Fruit fly (Drosophila melanogaster): ENCODE results near the gene CG32579.

- TF ChIP-seq usp (GFP tag; optimal IDR thresholded peaks at IDR 0.05) (no peak), pan (optimal IDR thresholded peaks at IDR 0.05) (no peak), psq (optimal IDR thresholded peaks at IDR 0.05) (no peak)
These were observed 2.7 kb upstream of the CG32579 start, which contains the start of gene Cyp1 for dm6 chrX:16320197-16320921.
